Fruit fly (Drosophila melanogaster): ENCODE data around the gene CG11349.

- TF ChIP-seq stwl (tag; optimal IDR thresholded peaks at IDR 0.05) (no peak), CG8765 (GFP tag; IDR thresholded peaks at IDR 0.05) (no peak), H15 (GFP tag; IDR thresholded peaks at IDR 0.05) (0 out of 3 replicates have a peak, but pooled peaks have one; percentile 34), CG18764 (GFP tag; optimal IDR thresholded peaks at IDR 0.05) (no peak), CG7839 (tag; optimal IDR thresholded peaks at IDR 0.05) (no peak), so (GFP tag; IDR thresholded peaks at IDR 0.05) (no peak)
Observed at dm6 chr3L:4490702-4491243, 17.9 kb downstream of the CG11349 start, which contains the start of gene CG13722.
